Fruit fly (Drosophila melanogaster): Measurements from ENCODE around the gene CG8607.

DNA sequence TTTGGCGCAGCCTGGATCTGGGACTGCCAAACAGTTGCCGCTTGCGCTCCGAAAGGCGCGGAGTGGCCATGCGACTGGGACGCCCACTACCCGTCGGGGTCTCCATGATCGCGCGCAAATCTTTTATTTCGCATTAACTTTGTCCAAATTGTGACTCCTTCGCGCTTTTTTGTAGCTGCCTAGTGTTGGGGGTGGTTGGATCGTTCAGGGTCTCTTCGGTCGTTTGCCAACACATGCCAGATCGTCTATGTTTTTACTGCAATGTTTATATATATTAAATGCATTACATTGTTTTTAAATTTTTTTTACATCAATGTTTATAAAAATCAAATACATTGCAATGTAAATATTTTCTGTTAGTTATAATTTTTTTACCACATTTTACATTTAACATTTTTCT lies 18.9 kb downstream of the CG8607 start:
- TF ChIP-seq Hr96 (GFP tag; optimal IDR thresholded peaks at IDR 0.05) (no peak), CG5204 (GFP tag; optimal IDR thresholded peaks at IDR 0.05) (no peak), Crg-1 (GFP tag; optimal IDR thresholded peaks at IDR 0.05) (peak; percentile 66), CG12768 (GFP tag; optimal IDR thresholded peaks at IDR 0.05) (peak; percentile 31)

All from whole organism, adult.